Fruit fly (Drosophila melanogaster) whole organism, pupa: ENCODE measurements around the gene ema.

Source experiments
- CG13204 ChIP-seq: fragments of 200-800 bp; sonication (Bioruptor generic); optimal IDR thresholded peaks from 2 replicates; lab custom pipeline; 2018; ENCODE audit warnings: missing biosample characterization, mild to moderate bottlenecking, missing genetic modification characterization, moderate library complexity
- CG17806 ChIP-seq: fragments of 200-800 bp; sonication (Bioruptor generic); optimal IDR thresholded peaks from 2 replicates; lab custom pipeline; 2018; ENCODE audit warnings: missing biosample characterization, mild to moderate bottlenecking, missing genetic modification characterization, moderate library complexity
- CG32121 ChIP-seq: fragments of 200-800 bp; sonication (Bioruptor generic); IDR thresholded peaks from 2 replicates; pipeline ENCODE4 v1.3.6; 2022; ENCODE audit warnings: missing biosample characterization, missing genetic modification characterization
- CG34367 ChIP-seq: fragments of 200-800 bp; sonication (Bioruptor generic); optimal IDR thresholded peaks from 2 replicates; lab custom pipeline; 2018; ENCODE audit warnings: missing biosample characterization, mild to moderate bottlenecking, missing genetic modification characterization
- CG8301 ChIP-seq: fragments of 200-800 bp; sonication (Bioruptor generic); optimal IDR thresholded peaks from 2 replicates; lab custom pipeline; 2018; ENCODE audit warnings: missing biosample characterization, mild to moderate bottlenecking, missing genetic modification characterization
- CG9948 ChIP-seq: fragments of 200-800 bp; sonication (Bioruptor generic); optimal IDR thresholded peaks from 2 replicates; lab custom pipeline; 2018; ENCODE audit warnings: missing biosample characterization, mild to moderate bottlenecking, missing genetic modification characterization, moderate library complexity
- EcR ChIP-seq: fragments of 200-800 bp; sonication (Bioruptor generic); optimal IDR thresholded peaks from 3 replicates; lab custom pipeline; 2019; ENCODE audit warnings: missing biosample characterization, missing genetic modification characterization, mild to moderate bottlenecking, moderate library complexity, missing genetic modification reagents
- Pif1B ChIP-seq: fragments of 200-800 bp; sonication (Bioruptor generic); optimal IDR thresholded peaks from 3 replicates; lab custom pipeline; 2016; ENCODE audit warnings: missing biosample characterization, missing genetic modification characterization
- Snoo ChIP-seq: fragments of 200-800 bp; sonication (Bioruptor generic); optimal IDR thresholded peaks from 3 replicates; lab custom pipeline; 2017; ENCODE audit warnings: missing biosample characterization, mild to moderate bottlenecking, missing genetic modification characterization, inconsistent platforms
- rn ChIP-seq: fragments of 200-800 bp; sonication (Bioruptor generic); IDR thresholded peaks from 2 replicates; pipeline ENCODE4 v1.3.6; 2022; ENCODE audit warnings: missing biosample characterization, missing genetic modification characterization

- TF ChIP-seq CG17806 (no peak), CG8301 (tag; lab: Kevin White, UChicago) (no peak), CG34367 (tag; lab: Kevin White, UChicago) (no peak), Snoo (no peak), Pif1B (no peak), CG32121 (GFP tag; lab: Robert Waterston, UW) (no peak), EcR (GFP tag; lab: Kevin White, UChicago) (no peak), CG9948 (tag; lab: Kevin White, UChicago) (no peak), CG13204 (GFP tag; lab: Kevin White, UChicago) (no peak), rn (GFP tag; lab: Robert Waterston, UW) (no peak)
Observed at dm6 chr3R:16456607-16457006, 15.1 kb upstream of the ema start.
